ENCODE assay signal across 7 worm cellular contexts in genomic region chrV:7820270-7820669, ce11.
TF ChIP-seq lines count a peak whose summit lies in the region.

TSS of gene lbp-4 (plus strand) at chrV:7820578.

TF ChIP-seq in whole organism, L1 larva, 84 proteins besides CTCF, POLR2A, EP300 and RAD21 (continued from another document and continues in another):
- TF ChIP-seq elt-2 (tag; optimal IDR thresholded peaks at IDR 0.05; lab: Kevin White, UChicago): no peak
- peak; percentile 44 to 78 for TF ChIP-seq lin-35 (GFP tag; optimal IDR thresholded peaks at IDR 0.05; lab: Kevin White, UChicago)
- peak; percentile 20 for TF ChIP-seq lin-13 (GFP tag; optimal IDR thresholded peaks at IDR 0.05; lab: Kevin White, UChicago)
- TF ChIP-seq efl-3 (GFP tag; optimal IDR thresholded peaks at IDR 0.05; lab: Kevin White, UChicago): no peak
- TF ChIP-seq nhr-47 (tag; optimal IDR thresholded peaks at IDR 0.05; lab: Kevin White, UChicago): peak; percentile 36
- peak; percentile 26 for TF ChIP-seq lin-15B (tag; optimal IDR thresholded peaks at IDR 0.05; lab: Kevin White, UChicago)
- peak in 2 of 3 experiments; percentile 19 to 50 for TF ChIP-seq dpl-1 (GFP tag; optimal IDR thresholded peaks at IDR 0.05; lab: Kevin White, UChicago)
- TF ChIP-seq vab-15 (tag; optimal IDR thresholded peaks at IDR 0.05; lab: Kevin White, UChicago): peak; percentile 86
- TF ChIP-seq unc-130 (tag; optimal IDR thresholded peaks at IDR 0.05; lab: Kevin White, UChicago): peak; percentile 63
- TF ChIP-seq jun-1 (tag; optimal IDR thresholded peaks at IDR 0.05; lab: Kevin White, UChicago): no peak
- peak; percentile 3 for TF ChIP-seq F16B12.6 (tag; optimal IDR thresholded peaks at IDR 0.05; lab: Kevin White, UChicago)
- no peak for TF ChIP-seq blmp-1 (tag; optimal IDR thresholded peaks at IDR 0.05; lab: Kevin White, UChicago)
- no peak for TF ChIP-seq zip-4 (GFP tag; optimal IDR thresholded peaks at IDR 0.05; lab: Kevin White, UChicago)
- no peak for TF ChIP-seq fos-1 (tag; optimal IDR thresholded peaks at IDR 0.05; lab: Kevin White, UChicago)
- peak; percentile 40 for TF ChIP-seq lir-3 (tag; optimal IDR thresholded peaks at IDR 0.05; lab: Kevin White, UChicago; ENCODE audit: poor library complexity)
- TF ChIP-seq pax-3 (tag; optimal IDR thresholded peaks at IDR 0.05; lab: Kevin White, UChicago): no peak
- peak; percentile 54 for TF ChIP-seq nhr-71 (tag; optimal IDR thresholded peaks at IDR 0.05; lab: Kevin White, UChicago)
- peak; percentile 49 for TF ChIP-seq xbp-1 (tag; optimal IDR thresholded peaks at IDR 0.05; lab: Kevin White, UChicago)
- TF ChIP-seq rnt-1 (tag; optimal IDR thresholded peaks at IDR 0.05; lab: Kevin White, UChicago): peak; percentile 49

TF ChIP-seq in whole organism, L2 larva, 48 proteins besides CTCF, POLR2A, EP300 and RAD21 (continued from another document):
- TF ChIP-seq R02D3.7 (tag; optimal IDR thresholded peaks at IDR 0.05; lab: Kevin White, UChicago): no peak
- TF ChIP-seq sem-4 (tag; optimal IDR thresholded peaks at IDR 0.05; lab: Kevin White, UChicago): no peak
- no peak for TF ChIP-seq lin-39 (tag; optimal IDR thresholded peaks at IDR 0.05; lab: Kevin White, UChicago)
- peak; percentile 50 for TF ChIP-seq fos-1 (tag; optimal IDR thresholded peaks at IDR 0.05; lab: Kevin White, UChicago)
- TF ChIP-seq lsy-2 (tag; optimal IDR thresholded peaks at IDR 0.05; lab: Kevin White, UChicago): peak in 1 of 2 experiments; percentile 64
- TF ChIP-seq C34F6.9 (tag; optimal IDR thresholded peaks at IDR 0.05; lab: Kevin White, UChicago): peak; percentile 71
- TF ChIP-seq nhr-6 (tag; optimal IDR thresholded peaks at IDR 0.05; lab: Kevin White, UChicago): no peak
- peak; percentile 45 for TF ChIP-seq sma-3 (GFP tag; optimal IDR thresholded peaks at IDR 0.05; lab: Kevin White, UChicago)
- no peak for TF ChIP-seq egl-27 (tag; optimal IDR thresholded peaks at IDR 0.05; lab: Kevin White, UChicago)

TF ChIP-seq in whole organism, L3 larva, 47 proteins besides CTCF, POLR2A, EP300 and RAD21 (continued from another document):
- TF ChIP-seq daf-12 (tag; optimal IDR thresholded peaks at IDR 0.05; lab: Kevin White, UChicago): no peak
- TF ChIP-seq fkh-10 (GFP tag; optimal IDR thresholded peaks at IDR 0.05; lab: Kevin White, UChicago): no peak
- no peak for TF ChIP-seq unc-62 (GFP tag; optimal IDR thresholded peaks at IDR 0.05; lab: Kevin White, UChicago)
- no peak for TF ChIP-seq nhr-237 (tag; optimal IDR thresholded peaks at IDR 0.05; lab: Kevin White, UChicago)
- peak; percentile 54 for TF ChIP-seq nhr-23 (tag; optimal IDR thresholded peaks at IDR 0.05; lab: Kevin White, UChicago)
- no peak for TF ChIP-seq skn-1 (tag; optimal IDR thresholded peaks at IDR 0.05; lab: Kevin White, UChicago)
- TF ChIP-seq fkh-2 (tag; optimal IDR thresholded peaks at IDR 0.05; lab: Kevin White, UChicago): no peak
- peak; percentile 50 for TF ChIP-seq nfya-1 (tag; optimal IDR thresholded peaks at IDR 0.05; lab: Kevin White, UChicago; ENCODE audit: insufficient read depth)
- peak; percentile 37 for TF ChIP-seq pqm-1 (tag; optimal IDR thresholded peaks at IDR 0.05; lab: Kevin White, UChicago)
- no peak for TF ChIP-seq mml-1 (tag; optimal IDR thresholded peaks at IDR 0.05; lab: Kevin White, UChicago)
- TF ChIP-seq snpc-4 (tag; optimal IDR thresholded peaks at IDR 0.05; lab: Kevin White, UChicago): peak; percentile 19
- TF ChIP-seq eor-1 (tag; optimal IDR thresholded peaks at IDR 0.05; lab: Kevin White, UChicago): no peak
- TF ChIP-seq ceh-16 (tag; optimal IDR thresholded peaks at IDR 0.05; lab: Kevin White, UChicago): no peak
- TF ChIP-seq elt-2 (tag; optimal IDR thresholded peaks at IDR 0.05; lab: Kevin White, UChicago): peak; percentile 39
- TF ChIP-seq lsy-12 (tag; optimal IDR thresholded peaks at IDR 0.05; lab: Kevin White, UChicago): no peak
- TF ChIP-seq pha-4 (tag; optimal IDR thresholded peaks at IDR 0.05; lab: Kevin White, UChicago): peak; percentile 73
- TF ChIP-seq lin-15B (tag; optimal IDR thresholded peaks at IDR 0.05; lab: Kevin White, UChicago): peak; percentile 51
- TF ChIP-seq hmg-11 (tag; optimal IDR thresholded peaks at IDR 0.05; lab: Kevin White, UChicago): no peak
TF ChIP-seq in whole organism, L3 larva: peak in this region for 7.

TF ChIP-seq in whole organism, L4 larva, 104 proteins besides CTCF, POLR2A, EP300 and RAD21 (continued from another document):
- TF ChIP-seq hif-1 (tag; optimal IDR thresholded peaks at IDR 0.05; lab: Kevin White, UChicago): peak in 1 of 2 experiments; percentile 46
- no peak for TF ChIP-seq vab-7 (GFP tag; IDR thresholded peaks at IDR 0.05; lab: Robert Waterston, UW)
- TF ChIP-seq ceh-62 (tag; optimal IDR thresholded peaks at IDR 0.05; lab: Kevin White, UChicago): no peak
- peak; percentile 17 for TF ChIP-seq aha-1 (tag; lab: Kevin White, UChicago)
- no peak for TF ChIP-seq Y48G9A.11 (GFP tag; IDR thresholded peaks at IDR 0.05; lab: Robert Waterston, UW)
- TF ChIP-seq lin-13 (GFP tag; optimal IDR thresholded peaks at IDR 0.05; lab: Kevin White, UChicago): no peak
- TF ChIP-seq pqm-1 (tag; optimal IDR thresholded peaks at IDR 0.05; lab: Kevin White, UChicago): peak; percentile 56
- TF ChIP-seq spr-3 (GFP tag; optimal IDR thresholded peaks at IDR 0.05; lab: Kevin White, UChicago): no peak
- no peak for TF ChIP-seq zip-11 (GFP tag; IDR thresholded peaks at IDR 0.05; lab: Robert Waterston, UW)
- no peak for TF ChIP-seq nhr-102 (tag; optimal IDR thresholded peaks at IDR 0.05; lab: Kevin White, UChicago)
- TF ChIP-seq lim-7 (GFP tag; IDR thresholded peaks at IDR 0.05; lab: Robert Waterston, UW): no peak
- TF ChIP-seq dpl-1 (GFP tag; optimal IDR thresholded peaks at IDR 0.05; lab: Kevin White, UChicago): peak; percentile 23
- no peak for TF ChIP-seq egl-43 (GFP tag; IDR thresholded peaks at IDR 0.05; lab: Robert Waterston, UW)
- TF ChIP-seq mep-1 (tag; optimal IDR thresholded peaks at IDR 0.05; lab: Kevin White, UChicago): peak; percentile 61

TF ChIP-seq in whole organism, late embryonic, 69 proteins besides CTCF, POLR2A, EP300 and RAD21 (continued from another document and continues in another):
- TF ChIP-seq nhr-232 (tag; optimal IDR thresholded peaks at IDR 0.05; lab: Kevin White, UChicago): no peak
- TF ChIP-seq ceh-19 (GFP tag; optimal IDR thresholded peaks at IDR 0.05; lab: Kevin White, UChicago): no peak
- TF ChIP-seq ceh-14 (tag; optimal IDR thresholded peaks at IDR 0.05; lab: Kevin White, UChicago): peak; percentile 62
- no peak for TF ChIP-seq hlh-6 (tag; optimal IDR thresholded peaks at IDR 0.05; lab: Kevin White, UChicago)
- TF ChIP-seq ahr-1 (tag; optimal IDR thresholded peaks at IDR 0.05; lab: Kevin White, UChicago): no peak
- no peak for TF ChIP-seq hlh-13 (GFP tag; optimal IDR thresholded peaks at IDR 0.05; lab: Kevin White, UChicago)
- no peak for TF ChIP-seq pat-9 (tag; optimal IDR thresholded peaks at IDR 0.05; lab: Kevin White, UChicago)
- TF ChIP-seq sox-4 (tag; optimal IDR thresholded peaks at IDR 0.05; lab: Kevin White, UChicago): no peak
- no peak for TF ChIP-seq rnt-1 (tag; optimal IDR thresholded peaks at IDR 0.05; lab: Kevin White, UChicago)
- no peak for TF ChIP-seq hlh-30 (tag; optimal IDR thresholded peaks at IDR 0.05; lab: Kevin White, UChicago; ENCODE audit: insufficient read depth)
- TF ChIP-seq mec-3 (tag; optimal IDR thresholded peaks at IDR 0.05; lab: Kevin White, UChicago; ENCODE audit: borderline replicate concordance): no peak
- peak; percentile 57 for TF ChIP-seq C08G9.2 (tag; optimal IDR thresholded peaks at IDR 0.05; lab: Kevin White, UChicago)
- no peak for TF ChIP-seq unc-86 (tag; optimal IDR thresholded peaks at IDR 0.05; lab: Kevin White, UChicago)
- TF ChIP-seq hlh-15 (tag; optimal IDR thresholded peaks at IDR 0.05; lab: Kevin White, UChicago): no peak
- TF ChIP-seq pros-1 (tag; optimal IDR thresholded peaks at IDR 0.05; lab: Kevin White, UChicago): no peak
- TF ChIP-seq zip-5 (tag; optimal IDR thresholded peaks at IDR 0.05; lab: Kevin White, UChicago): peak; percentile 2
- TF ChIP-seq gmeb-2 (tag; optimal IDR thresholded peaks at IDR 0.05; lab: Kevin White, UChicago): no peak
- TF ChIP-seq ceh-31 (tag; optimal IDR thresholded peaks at IDR 0.05; lab: Kevin White, UChicago): peak; percentile 92
- peak; percentile 14 for TF ChIP-seq ets-4 (tag; optimal IDR thresholded peaks at IDR 0.05; lab: Kevin White, UChicago)
- TF ChIP-seq lin-11 (tag; optimal IDR thresholded peaks at IDR 0.05; lab: Kevin White, UChicago): no peak
- TF ChIP-seq nfya-1 (tag; optimal IDR thresholded peaks at IDR 0.05; lab: Kevin White, UChicago): no peak
- no peak for TF ChIP-seq ceh-18 (tag; optimal IDR thresholded peaks at IDR 0.05; lab: Kevin White, UChicago)
- TF ChIP-seq ceh-2 (tag; optimal IDR thresholded peaks at IDR 0.05; lab: Kevin White, UChicago): peak; percentile 24
- TF ChIP-seq dve-1 (tag; optimal IDR thresholded peaks at IDR 0.05; lab: Kevin White, UChicago): no peak
- no peak for TF ChIP-seq pax-1 (tag; optimal IDR thresholded peaks at IDR 0.05; lab: Kevin White, UChicago)
- TF ChIP-seq pag-3 (tag; optimal IDR thresholded peaks at IDR 0.05; lab: Kevin White, UChicago; ENCODE audit: borderline replicate concordance): no peak
- no peak for TF ChIP-seq sdc-2 (tag; optimal IDR thresholded peaks at IDR 0.05; lab: Kevin White, UChicago)
- TF ChIP-seq che-1 (tag; optimal IDR thresholded peaks at IDR 0.05; lab: Kevin White, UChicago): no peak

TF ChIP-seq in whole organism, mixed stage, embryonic, 35 proteins besides CTCF, POLR2A, EP300 and RAD21 (continued from another document):
- TF ChIP-seq ceh-39 (tag; optimal IDR thresholded peaks at IDR 0.05; lab: Kevin White, UChicago): no peak
- TF ChIP-seq bed-3 (GFP tag; optimal IDR thresholded peaks at IDR 0.05; lab: Kevin White, UChicago): no peak

TF ChIP-seq in whole organism, young adult, 124 proteins besides CTCF, POLR2A, EP300 and RAD21 (continued from another document):
- TF ChIP-seq xnd-1 (tag; optimal IDR thresholded peaks at IDR 0.05; lab: Kevin White, UChicago) (no peak), sdz-38 (tag; optimal IDR thresholded peaks at IDR 0.05; lab: Kevin White, UChicago) (no peak), snpc-4 (GFP tag; optimal IDR thresholded peaks at IDR 0.05; lab: Kevin White, UChicago) (no peak), snpc-4 (tag; optimal IDR thresholded peaks at IDR 0.05; lab: Kevin White, UChicago) (no peak), repo-1 (tag; optimal IDR thresholded peaks at IDR 0.05; lab: Kevin White, UChicago) (no peak), zfh-2 (GFP tag; conservative IDR thresholded peaks at IDR 0.05; lab: Robert Waterston, UW) (no peak), lag-1 (GFP tag; IDR thresholded peaks at IDR 0.05; lab: Robert Waterston, UW) (no peak), egl-18 (GFP tag; IDR thresholded peaks at IDR 0.05; lab: Robert Waterston, UW) (no peak), F52B5.7 (tag; optimal IDR thresholded peaks at IDR 0.05; lab: Kevin White, UChicago) (no peak), Y56A3A.18 (GFP tag; IDR thresholded peaks at IDR 0.05; lab: Robert Waterston, UW) (no peak), tlf-1 (GFP tag; optimal IDR thresholded peaks at IDR 0.05; lab: Kevin White, UChicago) (no peak), B0336.3 (GFP tag; IDR thresholded peaks at IDR 0.05; lab: Robert Waterston, UW) (no peak), lsl-1 (GFP tag; optimal IDR thresholded peaks at IDR 0.05; lab: Kevin White, UChicago) (peak; percentile 30), Y53F4B.3 (GFP tag; IDR thresholded peaks at IDR 0.05; lab: Robert Waterston, UW) (no peak), rec-8 (tag; optimal IDR thresholded peaks at IDR 0.05; lab: Kevin White, UChicago) (no peak), F23B12.7 (tag; optimal IDR thresholded peaks at IDR 0.05; lab: Kevin White, UChicago; ENCODE audit: insufficient read depth) (peak; percentile 74), lir-1 (GFP tag; conservative IDR thresholded peaks at IDR 0.05; lab: Robert Waterston, UW) (no peak), unc-130 (GFP tag; optimal IDR thresholded peaks at IDR 0.05; lab: Kevin White, UChicago) (no peak), C17E4.6 (GFP tag; IDR thresholded peaks at IDR 0.05; lab: Robert Waterston, UW) (no peak), ztf-28 (GFP tag; IDR thresholded peaks at IDR 0.05; lab: Robert Waterston, UW) (no peak), T07F8.4 (tag; optimal IDR thresholded peaks at IDR 0.05; lab: Kevin White, UChicago) (no peak), let-607 (tag; optimal IDR thresholded peaks at IDR 0.05; lab: Kevin White, UChicago) (no peak), attf-5 (GFP tag; optimal IDR thresholded peaks at IDR 0.05; lab: Kevin White, UChicago) (peak; percentile 55), egrh-3 (GFP tag; IDR thresholded peaks at IDR 0.05; lab: Robert Waterston, UW) (no peak), snpc-1.3 (tag; optimal IDR thresholded peaks at IDR 0.05; lab: Kevin White, UChicago; ENCODE audit: insufficient read depth) (no peak), gei-17 (GFP tag; optimal IDR thresholded peaks at IDR 0.05; lab: Kevin White, UChicago) (no peak), hlh-26 (GFP tag; conservative IDR thresholded peaks at IDR 0.05; lab: Robert Waterston, UW) (no peak), K12H6.12 (tag; optimal IDR thresholded peaks at IDR 0.05; lab: Kevin White, UChicago) (no peak), nfya-2 (GFP tag; IDR thresholded peaks at IDR 0.05; lab: Robert Waterston, UW) (no peak), F22D6.2 (tag; optimal IDR thresholded peaks at IDR 0.05; lab: Kevin White, UChicago) (no peak), rcor-1 (GFP tag; IDR thresholded peaks at IDR 0.05; lab: Robert Waterston, UW) (no peak), dpff-1 (tag; optimal IDR thresholded peaks at IDR 0.05; lab: Kevin White, UChicago) (no peak), ceh-58 (GFP tag; IDR thresholded peaks at IDR 0.05; lab: Robert Waterston, UW) (no peak), hlh-12 (tag; optimal IDR thresholded peaks at IDR 0.05; lab: Kevin White, UChicago) (no peak), sea-2 (GFP tag; IDR thresholded peaks at IDR 0.05; lab: Robert Waterston, UW) (no peak), hmg-1.2 (GFP tag; IDR thresholded peaks at IDR 0.05; lab: Robert Waterston, UW) (no peak; the same call in 1 of the 2 replicates), D2030.7 (GFP tag; IDR thresholded peaks at IDR 0.05; lab: Robert Waterston, UW) (no peak), pha-4 (tag; optimal IDR thresholded peaks at IDR 0.05; lab: Kevin White, UChicago) (no peak), B0019.2 (GFP tag; conservative IDR thresholded peaks at IDR 0.05; lab: Robert Waterston, UW) (no peak), nhr-179 (tag; optimal IDR thresholded peaks at IDR 0.05; lab: Kevin White, UChicago) (no peak), ceh-100 (GFP tag; IDR thresholded peaks at IDR 0.05; lab: Robert Waterston, UW) (peak; percentile 92), hrde-1 (tag; optimal IDR thresholded peaks at IDR 0.05; lab: Kevin White, UChicago; ENCODE audit: borderline replicate concordance) (no peak), F49E8.2 (tag; optimal IDR thresholded peaks at IDR 0.05; lab: Kevin White, UChicago; ENCODE audit: insufficient read depth) (no peak), cebp-1 (GFP tag; IDR thresholded peaks at IDR 0.05; lab: Robert Waterston, UW) (no peak), cebp-1 (tag; optimal IDR thresholded peaks at IDR 0.05; lab: Kevin White, UChicago) (no peak), ekl-4 (GFP tag; IDR thresholded peaks at IDR 0.05; lab: Robert Waterston, UW) (no peak)
